Worm (Caenorhabditis elegans) whole organism, young adult: ENCODE data around the gene garr-1.

Experiments used
- ama-1 ChIP-seq, 3 experiments: fragments of 150-350 bp in 1 of 3; sonication (generic microtip) in 2 of 3; optimal IDR thresholded peaks; 2 replicates each; lab custom pipeline; 2014 to 2018; ENCODE audit warnings: missing biosample characterization in 2 of 3, missing genetic modification characterization in 2 of 3, missing genetic modification reagents in 2 of 3
- bed-2 ChIP-seq: fragments of 200-800 bp; sonication (Bioruptor generic); IDR thresholded peaks from 2 replicates; pipeline ENCODE4 v1.3.6; 2022; ENCODE audit warnings: missing genetic modification reagents, missing genetic modification characterization, missing compliant biosample characterization
- ceh-91 ChIP-seq: fragments of 200-800 bp; sonication (Bioruptor generic); IDR thresholded peaks from 2 replicates; pipeline ENCODE4 v1.3.6; 2022; ENCODE audit warnings: missing genetic modification reagents, missing genetic modification characterization, missing compliant biosample characterization
- madf-8 ChIP-seq: fragments of 200-800 bp; sonication (Bioruptor generic); conservative IDR thresholded peaks from 2 replicates; pipeline ENCODE4 v1.3.6; 2022; ENCODE audit warnings: missing genetic modification reagents, missing genetic modification characterization, missing compliant biosample characterization
- pha-4 ChIP-seq: fragments of 150-350 bp; sonication (generic microtip); optimal IDR thresholded peaks from 2 replicates; lab custom pipeline; 2014; ENCODE audit warnings: missing biosample characterization, missing genetic modification reagents, missing genetic modification characterization
- unc-62 ChIP-seq: fragments of 150-350 bp; optimal IDR thresholded peaks from 2 replicates; lab custom pipeline; 2014; ENCODE audit warnings: missing biosample characterization, missing genetic modification reagents, missing genetic modification characterization
- ztf-22 ChIP-seq: fragments of 200-800 bp; sonication (Bioruptor generic); optimal IDR thresholded peaks from 2 replicates; lab custom pipeline; 2018; ENCODE audit warnings: mild to moderate bottlenecking, missing genetic modification characterization, moderate library complexity, missing compliant biosample characterization

- no peak for TF ChIP-seq ceh-91 (GFP tag; lab: Robert Waterston, UW)
- no peak for TF ChIP-seq bed-2 (GFP tag; lab: Robert Waterston, UW)
- no peak for TF ChIP-seq pha-4 (tag; lab: Kevin White, UChicago)
- TF ChIP-seq ama-1 (optimal IDR thresholded peaks at IDR 0.05; lab: Kevin White, UChicago): no peak
- TF ChIP-seq ama-1 (GFP tag; optimal IDR thresholded peaks at IDR 0.05; lab: Kevin White, UChicago): no peak
- no peak for TF ChIP-seq unc-62 (GFP tag; lab: Kevin White, UChicago)
- TF ChIP-seq madf-8 (GFP tag; lab: Robert Waterston, UW): no peak
- no peak for TF ChIP-seq ztf-22 (GFP tag; lab: Kevin White, UChicago)
Observed at ce11 chrIV:410420-410891, 15.5 kb upstream of the garr-1 start, which contains the start of gene T07A9.12.
